Worm (Caenorhabditis elegans) whole organism, L1 larva: ENCODE results near the gene pqn-80.

Source experiments
- efl-1 ChIP-seq, 4 experiments: fragments of 150-350 bp; optimal IDR thresholded peaks in 3 of 4; peaks in 1 of 4; 1 replicate in 1 of 4; 2 replicates in 3 of 4; lab custom pipeline; 2014; ENCODE audit warnings: missing biosample characterization in 2 of 4, missing genetic modification characterization in 2 of 4, missing genetic modification reagents in 2 of 4
- egl-27 ChIP-seq, 2 experiments: fragments of 150-350 bp in 1 of 2; sonication (generic microtip); optimal IDR thresholded peaks; 3 replicates each; lab custom pipeline; 2017 to 2018; ENCODE audit warnings: missing biosample characterization in 2 of 2, missing genetic modification characterization in 2 of 2, missing genetic modification reagents in 2 of 2
- elt-3 ChIP-seq, 6 experiments: fragments of 150-350 bp in 1 of 6; sonication (generic microtip); optimal IDR thresholded peaks; 2 replicates each; lab custom pipeline; 2017 to 2018; ENCODE audit warnings: missing biosample characterization in 6 of 6, missing genetic modification characterization in 6 of 6, inconsistent platforms in 1 of 6
- fos-1 ChIP-seq: fragments of 150-350 bp; optimal IDR thresholded peaks from 2 replicates; lab custom pipeline; 2014; ENCODE audit warnings: missing biosample characterization, missing genetic modification characterization
- sox-4 ChIP-seq: sonication (generic microtip); optimal IDR thresholded peaks from 2 replicates; lab custom pipeline; 2016; ENCODE audit warnings: missing genetic modification characterization, missing compliant biosample characterization
- unc-62 ChIP-seq: fragments of 150-350 bp; optimal IDR thresholded peaks from 2 replicates; lab custom pipeline; 2014; ENCODE audit warnings: missing biosample characterization, missing genetic modification reagents, missing genetic modification characterization
- ztf-11 ChIP-seq, 2 experiments: sonication (generic microtip); optimal IDR thresholded peaks; 2 replicates each; lab custom pipeline; 2016 to 2017; ENCODE audit warnings: missing genetic modification characterization in 2 of 2, missing biosample characterization in 1 of 2, missing compliant biosample characterization in 1 of 2

ce11 chrIII:12673382-12673970 lies 47.1 kb downstream of the pqn-80 start, which contains the start of the genes taf-7.2 and elpc-2:
- TF ChIP-seq fos-1 (tag; lab: Kevin White, UChicago), result no peak
- TF ChIP-seq unc-62 (GFP tag; lab: Kevin White, UChicago), result no peak
- TF ChIP-seq egl-27 (tag; optimal IDR thresholded peaks at IDR 0.05; lab: Kevin White, UChicago), result no peak
- peak in 1 of 2 experiments; percentile 87 for TF ChIP-seq ztf-11 (tag; optimal IDR thresholded peaks at IDR 0.05; lab: Kevin White, UChicago)
- TF ChIP-seq efl-1 (optimal IDR thresholded peaks at IDR 0.05; lab: Kevin White, UChicago), result peak; percentile 37 to 51
- peak; percentile 57 to 86 for TF ChIP-seq efl-1 (GFP tag; optimal IDR thresholded peaks at IDR 0.05 in 1 of 2; lab: Kevin White, UChicago)
- no peak for TF ChIP-seq elt-3 (tag; optimal IDR thresholded peaks at IDR 0.05; lab: Kevin White, UChicago)
- TF ChIP-seq sox-4 (tag; lab: Kevin White, UChicago), result peak; percentile 76
